Fruit fly (Drosophila melanogaster) ovary, adult (tissue): ENCODE measurements around the gene mRpS6.

ENCODE experiments used
- CG17801 ChIP-seq: fragments of 200-800 bp; optimal IDR thresholded peaks from 2 replicates; lab custom pipeline; 2019; ENCODE audit warnings: missing biosample characterization, mild to moderate bottlenecking, missing genetic modification characterization, moderate library complexity; ENCODE audit not compliant: partially characterized antibody

mRpS6 gene

DNA sequence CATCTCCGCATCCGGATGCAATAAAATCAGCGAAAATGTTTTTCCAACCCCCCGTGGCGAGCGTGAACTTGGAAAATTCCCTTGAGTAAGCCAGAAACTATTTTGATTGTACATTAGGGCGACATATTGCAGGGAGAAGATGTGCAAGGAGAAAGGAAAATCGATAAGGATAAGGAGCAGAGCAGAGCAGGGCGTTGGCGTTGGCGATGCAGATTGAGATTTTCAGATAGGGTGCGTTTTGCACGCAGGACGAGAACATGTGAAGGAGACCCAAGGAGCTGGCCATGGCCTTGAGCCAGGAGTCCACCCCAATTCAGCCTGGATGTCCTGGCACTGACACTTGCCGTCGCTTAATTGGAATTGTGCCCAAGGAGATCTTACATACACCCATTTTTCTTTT is 7.4 kb upstream of the mRpS6 start:
- no peak for TF ChIP-seq CG17801 (GFP tag; lab: Kevin White, UChicago)

DNA sequence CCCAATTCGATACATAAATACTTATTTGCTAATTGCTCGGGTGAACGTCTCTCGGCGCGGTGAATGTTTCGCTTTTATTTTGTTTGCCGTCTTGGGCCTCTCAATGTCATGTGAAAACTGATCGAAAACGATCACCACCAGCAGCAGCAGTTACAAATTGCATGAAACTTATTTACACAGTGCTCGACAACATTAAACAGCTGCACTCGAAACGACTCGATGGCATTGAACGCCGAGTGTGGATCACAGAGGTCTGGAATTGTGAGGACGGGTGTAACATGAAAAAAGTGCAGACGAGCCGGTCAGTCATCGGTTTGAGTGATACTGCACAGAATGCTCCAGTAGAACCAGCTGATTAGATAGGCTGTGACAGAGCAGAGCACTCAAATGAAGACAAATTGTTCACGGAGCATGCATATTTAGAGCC is 6.6 kb upstream of the mRpS6 start:
- no peak for TF ChIP-seq CG17801 (GFP tag; lab: Kevin White, UChicago)

DNA sequence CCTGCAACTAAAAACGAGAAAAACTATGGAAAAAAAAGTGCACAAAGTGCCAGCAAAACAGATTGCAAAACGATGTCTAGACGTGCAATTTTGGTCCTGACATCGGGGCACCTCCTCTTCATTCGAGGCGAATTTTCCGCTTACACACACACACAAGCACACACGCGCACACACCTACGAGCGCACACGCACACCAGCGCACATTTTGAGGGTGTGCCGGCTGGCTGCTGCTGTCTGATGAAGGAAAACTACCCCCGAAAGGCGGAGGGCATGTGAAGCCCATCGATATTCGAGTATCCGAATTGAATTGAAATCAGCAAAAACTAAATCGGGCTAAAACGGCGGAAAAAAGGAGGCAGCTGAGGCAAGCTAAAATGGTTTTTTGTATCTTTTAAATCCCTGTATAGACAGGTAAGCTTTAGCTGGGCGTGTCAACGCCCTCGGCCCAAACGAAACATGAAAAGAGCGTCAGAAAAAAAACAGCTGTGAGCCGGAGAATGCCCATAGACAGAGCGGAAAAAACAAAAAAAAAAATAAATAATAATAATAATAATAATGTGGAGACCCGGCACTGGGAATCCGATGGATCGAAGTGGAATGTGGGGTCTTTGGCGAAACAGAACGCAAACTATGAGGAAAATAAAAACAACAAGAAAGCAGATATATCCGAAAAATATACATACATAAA is 4.5 kb upstream of the mRpS6 start:
- no peak for TF ChIP-seq CG17801 (GFP tag; lab: Kevin White, UChicago)

DNA sequence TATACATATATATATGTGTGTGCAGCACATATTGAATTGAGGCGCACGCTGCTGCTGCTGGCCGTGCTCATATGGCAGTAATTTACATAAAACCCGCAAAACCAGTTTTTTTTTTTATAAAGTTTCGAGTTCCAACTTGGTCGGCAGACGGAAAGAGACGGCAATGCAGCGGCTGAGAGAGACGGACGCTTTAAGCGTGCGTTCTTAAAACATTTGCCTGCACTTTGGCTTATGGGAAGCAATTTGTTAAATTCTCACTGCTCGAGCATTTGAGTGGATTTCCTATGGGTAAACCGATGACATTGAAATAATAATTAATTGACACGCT is 4.0 kb upstream of the mRpS6 start:
- TF ChIP-seq CG17801 (GFP tag; lab: Kevin White, UChicago): no peak

DNA sequence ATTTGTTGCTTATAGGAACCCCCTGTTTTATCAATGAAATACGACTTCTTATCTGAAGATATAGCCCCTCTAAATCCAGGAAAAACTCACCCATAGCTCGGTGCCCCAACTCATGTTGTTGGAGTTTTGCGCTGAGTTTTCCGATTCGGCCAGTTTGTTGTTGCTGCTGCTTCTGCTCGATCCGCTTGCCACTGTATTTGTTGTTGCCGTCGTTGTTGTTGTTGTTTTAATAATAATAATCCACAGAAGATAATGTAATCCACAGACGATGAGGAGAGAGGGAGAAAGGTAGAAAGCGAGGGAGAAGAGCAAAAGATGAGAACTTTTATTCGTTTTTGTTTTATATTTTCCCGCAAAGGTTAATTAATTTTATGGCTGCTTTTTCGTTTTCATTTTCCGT is 1.4 kb upstream of the mRpS6 start:
- no peak for TF ChIP-seq CG17801 (GFP tag; lab: Kevin White, UChicago)

DNA sequence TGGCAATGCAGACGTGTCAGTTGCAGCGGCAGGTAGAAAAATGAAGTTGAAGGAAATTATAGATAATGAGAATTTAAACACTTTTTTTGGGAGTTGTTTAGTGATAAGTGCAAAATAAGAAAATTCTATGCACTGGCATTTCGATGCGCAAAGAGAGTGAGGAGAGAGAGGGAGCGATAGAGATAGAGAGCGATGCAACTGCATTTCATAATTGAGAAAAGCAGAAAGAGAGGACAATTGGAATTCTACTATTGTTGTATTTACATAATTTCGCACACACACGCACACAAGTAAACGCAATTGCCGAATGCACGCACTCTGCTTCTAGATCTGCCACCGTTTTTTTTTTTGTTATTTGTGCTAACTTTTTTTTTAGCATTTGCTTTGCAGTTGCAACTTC is 866 bp upstream of the mRpS6 start:
- TF ChIP-seq CG17801 (GFP tag; lab: Kevin White, UChicago): no peak

DNA sequence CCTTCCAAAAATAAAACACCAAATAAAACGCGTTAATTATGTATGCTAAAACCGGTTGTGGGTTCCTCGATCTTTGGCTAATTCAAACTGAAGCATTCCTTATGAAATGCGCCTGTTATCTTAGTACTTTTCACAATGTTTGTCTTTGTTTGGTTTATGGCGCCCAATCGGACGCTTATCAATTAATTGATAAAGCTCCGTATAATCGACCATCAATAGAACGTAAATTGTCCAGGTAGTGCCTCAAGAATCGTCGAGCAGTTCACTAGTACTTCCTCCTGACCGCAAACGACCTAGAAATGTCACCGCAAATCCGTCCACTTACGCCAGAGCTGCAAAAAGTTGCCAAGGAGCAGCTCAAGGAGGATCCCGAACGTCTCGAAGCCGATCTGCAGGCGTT is 847 bp downstream of the mRpS6 start, which contains the start of gene CG33514:
CG33514 (plus strand) TSS at position 238 of the 400 bp plus-strand sequence.
- TF ChIP-seq CG17801 (GFP tag; lab: Kevin White, UChicago): no peak

DNA sequence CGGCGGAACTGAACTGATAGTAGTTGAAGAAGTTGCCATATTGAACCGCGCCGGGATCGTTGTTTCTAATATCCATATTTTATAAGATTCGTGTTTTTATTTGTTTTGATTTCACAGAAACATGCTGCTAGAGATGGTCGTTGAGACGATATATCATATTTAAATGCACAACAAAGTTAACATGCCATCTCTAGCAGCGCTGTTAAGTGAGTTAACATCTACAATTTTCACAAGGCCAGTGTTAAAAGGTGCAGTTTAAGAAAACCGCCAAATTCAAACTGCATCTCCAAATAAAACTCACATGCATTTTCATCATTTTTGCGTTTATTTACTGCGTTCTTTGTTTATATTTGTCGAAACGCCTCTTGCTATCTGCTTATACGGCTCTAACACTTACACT is 3.0 kb downstream of the mRpS6 start, which contains the start of gene CG11342:
CG11342 (minus strand) TSS at position 120 of the 400 bp plus-strand sequence.
- TF ChIP-seq CG17801 (GFP tag; lab: Kevin White, UChicago): no peak

DNA sequence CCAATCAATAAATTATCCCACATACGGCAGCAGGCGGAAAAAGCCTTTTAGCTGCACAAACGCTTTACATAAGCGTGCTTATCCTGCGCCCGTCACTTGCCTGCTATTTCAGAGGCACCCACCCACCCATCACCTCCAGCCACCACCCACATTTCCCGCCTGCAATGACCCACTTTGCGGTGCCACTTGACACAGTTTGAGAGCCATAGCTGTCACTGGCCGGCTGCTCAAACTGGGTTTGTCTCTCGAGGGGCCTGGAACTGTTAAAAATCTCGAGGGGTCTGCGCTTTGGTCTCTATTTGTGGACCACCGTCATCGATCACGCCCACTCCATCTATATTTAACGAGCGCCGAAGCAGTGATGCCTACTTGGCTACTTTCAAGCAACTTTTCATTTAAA is 7.6 kb downstream of the mRpS6 start:
- TF ChIP-seq CG17801 (GFP tag; lab: Kevin White, UChicago): no peak

DNA sequence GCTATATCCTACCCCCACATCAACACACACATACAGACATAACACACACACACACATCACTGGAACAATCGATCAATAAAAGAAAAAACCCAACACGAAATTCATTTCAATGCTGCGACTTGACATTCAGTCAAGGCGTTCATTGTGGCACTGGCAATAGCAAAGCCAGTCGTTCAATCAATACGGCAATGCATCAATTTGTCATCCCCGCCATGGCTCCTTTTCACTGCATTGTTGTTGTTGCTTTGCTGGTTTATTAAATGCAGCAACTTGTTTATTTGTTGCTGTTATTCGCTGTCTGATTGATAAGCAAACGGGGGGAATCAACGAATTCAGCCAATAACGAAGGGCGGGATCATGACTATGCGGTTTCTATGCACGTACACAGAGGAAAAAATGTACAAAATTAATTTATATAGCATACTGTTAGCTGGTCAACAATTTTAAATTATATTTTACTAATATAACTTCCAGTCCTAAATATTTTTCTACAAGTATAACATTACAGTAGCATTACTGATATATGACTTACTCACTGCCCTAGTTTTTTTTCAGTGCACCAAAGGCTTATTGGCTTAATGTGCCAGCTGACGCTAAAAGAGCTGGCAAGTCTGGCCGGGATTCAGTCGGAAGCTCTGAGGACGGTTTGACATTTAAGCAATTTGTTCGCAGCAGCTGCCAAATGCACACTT is 11.5 kb downstream of the mRpS6 start:
- TF ChIP-seq CG17801 (GFP tag; lab: Kevin White, UChicago): no peak

DNA sequence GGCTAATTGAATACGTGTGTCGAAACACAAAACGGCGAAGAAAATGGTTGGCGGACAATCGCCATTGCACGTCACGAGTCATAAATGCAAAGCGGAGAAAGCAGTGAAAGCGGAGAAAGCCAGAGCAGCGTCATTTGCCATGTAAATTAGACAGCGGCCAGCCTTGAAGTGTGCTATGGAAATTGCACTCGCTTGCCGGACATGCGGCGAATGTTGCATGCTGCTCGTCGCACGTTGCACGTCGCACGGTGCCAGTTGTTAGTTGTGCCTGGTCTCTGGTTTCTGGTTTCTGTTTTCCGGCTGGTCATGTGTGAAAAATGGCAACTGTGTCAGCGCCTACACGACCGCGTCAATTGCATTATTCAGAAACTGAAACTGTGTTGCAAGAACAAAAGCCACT is 13.1 kb downstream of the mRpS6 start:
- TF ChIP-seq CG17801 (GFP tag; lab: Kevin White, UChicago): no peak

DNA sequence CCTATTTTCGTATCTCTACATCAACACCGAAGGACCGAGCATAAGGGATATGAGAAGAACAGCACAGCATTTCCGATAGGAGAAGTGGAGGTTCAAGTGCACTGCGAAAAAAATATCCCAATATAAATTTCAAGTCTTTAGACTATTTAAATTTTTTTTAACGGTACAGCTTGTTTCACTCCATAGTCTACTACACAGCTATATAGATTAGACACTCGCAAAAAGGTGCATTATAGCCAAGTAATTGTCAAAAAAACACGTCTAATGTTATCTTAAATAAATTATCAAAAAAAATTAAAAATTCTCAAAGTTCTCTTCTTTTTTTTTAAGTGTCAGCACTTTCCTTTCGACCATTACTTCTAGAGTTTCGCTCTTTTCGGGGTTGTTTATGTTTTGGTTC is 14.5 kb downstream of the mRpS6 start:
- TF ChIP-seq CG17801 (GFP tag; lab: Kevin White, UChicago): no peak

DNA sequence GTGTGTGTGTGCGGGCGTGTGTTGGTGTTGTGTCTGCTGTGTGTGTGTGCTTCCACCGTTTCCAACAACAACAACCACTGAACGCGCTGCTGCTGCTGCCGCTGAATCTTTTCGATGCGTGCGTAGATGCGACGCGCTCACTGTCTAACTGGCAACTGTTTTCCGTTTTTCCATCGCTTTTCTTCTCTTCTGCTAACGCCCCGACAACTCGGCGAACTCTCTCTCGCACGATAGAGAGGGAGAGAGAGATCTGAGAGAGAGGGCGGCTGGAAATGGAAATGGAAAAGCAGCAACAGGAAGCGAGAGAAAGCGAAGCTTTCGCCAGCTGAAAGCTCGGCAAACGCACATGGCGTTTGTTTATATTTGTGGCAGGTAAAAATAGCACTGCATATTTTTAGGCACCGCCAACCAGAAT is 15.9 kb downstream of the mRpS6 start, which contains the start of gene DopEcR:
DopEcR (minus strand) TSS at position 157 of the 415 bp plus-strand sequence.
- no peak for TF ChIP-seq CG17801 (GFP tag; lab: Kevin White, UChicago)

DNA sequence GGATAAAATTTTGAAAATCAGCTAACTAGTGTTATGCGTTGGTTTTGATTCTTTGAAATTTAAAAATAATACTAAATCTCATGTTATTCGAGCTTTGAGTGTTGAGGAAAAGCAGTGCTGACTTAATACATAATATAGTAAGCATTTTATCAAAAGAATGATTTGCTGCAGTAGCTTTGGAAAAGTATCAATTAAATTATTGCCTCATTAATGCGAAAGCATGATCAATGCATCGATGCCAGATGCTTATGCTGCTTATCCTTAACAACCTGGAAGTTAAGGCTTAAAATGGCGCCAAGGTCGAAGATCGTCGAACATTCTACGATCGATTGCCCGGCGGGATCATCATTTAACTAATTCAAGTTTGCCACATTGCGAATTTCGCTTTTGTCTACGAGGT is 17.2 kb downstream of the mRpS6 start, which contains the start of gene CG32240:
CG32240 (minus strand) TSS at position 101 of the 400 bp plus-strand sequence.
- TF ChIP-seq CG17801 (GFP tag; lab: Kevin White, UChicago): no peak

DNA sequence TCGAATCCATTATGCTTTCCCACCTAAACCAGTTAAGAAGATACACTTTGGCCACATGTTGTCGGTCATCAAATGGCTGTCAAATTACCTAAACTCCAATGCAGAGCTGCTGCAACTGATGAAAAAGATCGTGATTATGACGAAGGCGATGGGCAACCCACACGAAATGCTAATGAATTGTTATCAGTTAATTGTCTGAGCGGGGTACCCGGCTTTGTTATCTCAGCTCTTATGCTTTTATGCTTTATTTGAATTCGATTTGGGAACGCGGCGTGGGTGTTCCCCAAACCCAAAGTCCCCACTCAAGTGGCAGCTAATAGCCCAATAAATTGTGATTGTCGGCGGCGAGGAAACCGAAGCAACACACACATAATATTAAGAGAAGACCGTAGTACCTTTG is 18.2 kb downstream of the mRpS6 start:
- no peak for TF ChIP-seq CG17801 (GFP tag; lab: Kevin White, UChicago)

DNA sequence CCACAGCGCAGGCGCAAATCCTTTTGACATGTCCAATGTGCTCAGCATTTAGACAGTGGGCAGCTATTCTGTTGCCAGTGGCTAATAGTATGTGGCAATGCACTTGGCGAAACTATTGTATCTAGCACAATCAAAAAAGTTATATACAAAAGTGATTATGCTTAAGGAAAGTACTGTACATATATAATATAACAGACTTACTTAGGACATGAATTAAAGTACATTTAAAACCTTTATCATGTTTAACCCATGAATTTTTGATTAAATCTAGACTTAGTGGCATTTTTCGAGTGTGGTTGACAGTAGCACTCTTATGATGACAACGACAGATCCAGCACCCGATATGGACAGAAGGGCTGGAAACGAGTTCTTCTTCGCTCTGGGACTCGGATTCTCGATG is 18.8 kb downstream of the mRpS6 start:
- no peak for TF ChIP-seq CG17801 (GFP tag; lab: Kevin White, UChicago)
